ENCODE assay signal across 4 fruit fly cellular contexts in genomic region chrX:16323063-16323462, dm6.
A peak's percentile ranks its signal among the peaks of the same experiment; 100 is the strongest.
TF ChIP-seq lines count a peak whose summit lies in the region.

Gene CG9917, minus strand, starts transcription at chrX:16323231.
Gene CG32579, plus strand, starts transcription at chrX:16323286.

- no peak for TF ChIP-seq CTCF in whole organism, embryonic (GFP tag; optimal IDR thresholded peaks at IDR 0.05; lab: Kevin White, UChicago)

TF ChIP-seq in whole organism, adult, 20 proteins besides CTCF, POLR2A, EP300 and RAD21:
- TF ChIP-seq bab1 (GFP tag; optimal IDR thresholded peaks at IDR 0.05; lab: Kevin White, UChicago) (peak; percentile 50), Mnt (GFP tag; optimal IDR thresholded peaks at IDR 0.05; lab: Kevin White, UChicago) (peak; percentile 54), CG7101 (tag; optimal IDR thresholded peaks at IDR 0.05; lab: Kevin White, UChicago) (peak; percentile 19), kay (GFP tag; lab: Kevin White, UChicago; ENCODE audit: borderline replicate concordance) (no peak), CG14711 (tag; optimal IDR thresholded peaks at IDR 0.05; lab: Kevin White, UChicago) (peak; percentile 17), CG7045 (GFP tag; optimal IDR thresholded peaks at IDR 0.05; lab: Kevin White, UChicago) (no peak), tj (GFP tag; optimal IDR thresholded peaks at IDR 0.05; lab: Kevin White, UChicago) (peak; percentile 19), CG11617 (GFP tag; optimal IDR thresholded peaks at IDR 0.05; lab: Kevin White, UChicago) (no peak)

TF ChIP-seq in whole organism, embryonic, 481 proteins besides CTCF, POLR2A, EP300 and RAD21 (continues in another document):
- TF ChIP-seq CG7745 (tag; optimal IDR thresholded peaks at IDR 0.05; lab: Kevin White, UChicago) = peak; percentile 100
- no peak for TF ChIP-seq ro (GFP tag; IDR thresholded peaks at IDR 0.05; lab: Robert Waterston, UW)
- TF ChIP-seq Fer2 (tag; optimal IDR thresholded peaks at IDR 0.05; lab: Kevin White, UChicago) = no peak
- peak; percentile 10 for TF ChIP-seq CoRest (tag; optimal IDR thresholded peaks at IDR 0.05; lab: Kevin White, UChicago)
- no peak for TF ChIP-seq Deaf1 (tag; optimal IDR thresholded peaks at IDR 0.05; lab: Kevin White, UChicago)
- peak; percentile 79 for TF ChIP-seq CG7963 (GFP tag; IDR thresholded peaks at IDR 0.05; lab: Robert Waterston, UW; ENCODE audit: partially characterized antibody)
- peak; percentile 84 for TF ChIP-seq MBD-R2 (GFP tag; IDR thresholded peaks at IDR 0.05; lab: Robert Waterston, UW)
- no peak for TF ChIP-seq Ada2b (GFP tag; IDR thresholded peaks at IDR 0.05; lab: Robert Waterston, UW)
- TF ChIP-seq CG7372 (GFP tag; IDR thresholded peaks at IDR 0.05; lab: Robert Waterston, UW) = no peak
- no peak for TF ChIP-seq org-1 (GFP tag; optimal IDR thresholded peaks at IDR 0.05; lab: Kevin White, UChicago)
- TF ChIP-seq CG1832 (GFP tag; optimal IDR thresholded peaks at IDR 0.05; lab: Kevin White, UChicago) = no peak
- peak; percentile 83; the same call in 2 of the 4 replicates for TF ChIP-seq chinmo (GFP tag; IDR thresholded peaks at IDR 0.05; lab: Robert Waterston, UW; ENCODE audit: partially characterized antibody)
- TF ChIP-seq CG6175 (GFP tag; IDR thresholded peaks at IDR 0.05; lab: Robert Waterston, UW) = no peak
- TF ChIP-seq Med (GFP tag; lab: Kevin White, UChicago) = peak; percentile 28
- TF ChIP-seq hb (GFP tag; IDR thresholded peaks at IDR 0.05; lab: Robert Waterston, UW; ENCODE audit: partially characterized antibody) = peak; percentile 81
- no peak for TF ChIP-seq HHEX (GFP tag; optimal IDR thresholded peaks at IDR 0.05; lab: Kevin White, UChicago)
- peak; percentile 86 to 97 for TF ChIP-seq insv (GFP tag; optimal IDR thresholded peaks at IDR 0.05; lab: Kevin White, UChicago)
- TF ChIP-seq Bteb2 (GFP tag; optimal IDR thresholded peaks at IDR 0.05; lab: Kevin White, UChicago) = no peak
- no peak for TF ChIP-seq CG8388 (GFP tag; optimal IDR thresholded peaks at IDR 0.05; lab: Kevin White, UChicago)
- peak; percentile 28 for TF ChIP-seq CG4617 (GFP tag; optimal IDR thresholded peaks at IDR 0.05; lab: Kevin White, UChicago; ENCODE audit: borderline replicate concordance)
- peak; percentile 66 for TF ChIP-seq inv (GFP tag; IDR thresholded peaks at IDR 0.05; lab: Robert Waterston, UW; ENCODE audit: partially characterized antibody)
- peak; percentile 69 for TF ChIP-seq Neu2 (GFP tag; optimal IDR thresholded peaks at IDR 0.05; lab: Kevin White, UChicago; ENCODE audit: borderline replicate concordance)
- peak; percentile 76 for TF ChIP-seq hbn (GFP tag; IDR thresholded peaks at IDR 0.05; lab: Robert Waterston, UW; ENCODE audit: partially characterized antibody)
- no peak for TF ChIP-seq crp (GFP tag; optimal IDR thresholded peaks at IDR 0.05; lab: Kevin White, UChicago)
- TF ChIP-seq Ravus (GFP tag; IDR thresholded peaks at IDR 0.05; lab: Robert Waterston, UW) = no peak
- peak; percentile 82 for TF ChIP-seq HLH4C (GFP tag; IDR thresholded peaks at IDR 0.05; lab: Robert Waterston, UW; ENCODE audit: partially characterized antibody)

TF ChIP-seq in whole organism, prepupa, 60 proteins besides CTCF, POLR2A, EP300 and RAD21:
- peak; percentile 48 for TF ChIP-seq Sox14 (GFP tag; optimal IDR thresholded peaks at IDR 0.05; lab: Kevin White, UChicago)
- no peak for TF ChIP-seq dac (GFP tag; optimal IDR thresholded peaks at IDR 0.05; lab: Kevin White, UChicago)
- TF ChIP-seq Met (GFP tag; optimal IDR thresholded peaks at IDR 0.05; lab: Kevin White, UChicago) = no peak
- peak; percentile 32 for TF ChIP-seq CG1621 (tag; optimal IDR thresholded peaks at IDR 0.05; lab: Kevin White, UChicago)
- TF ChIP-seq CG11294 (GFP tag; IDR thresholded peaks at IDR 0.05; lab: Robert Waterston, UW) = no peak
- TF ChIP-seq CG6276 (GFP tag; optimal IDR thresholded peaks at IDR 0.05; lab: Kevin White, UChicago) = no peak

TF ChIP-seq in whole organism, wandering third instar larva, 38 proteins besides CTCF, POLR2A, EP300 and RAD21:
- no peak for TF ChIP-seq CG9705 (GFP tag; optimal IDR thresholded peaks at IDR 0.05; lab: Kevin White, UChicago)
- TF ChIP-seq Jra (GFP tag; optimal IDR thresholded peaks at IDR 0.05; lab: Kevin White, UChicago) = no peak
- no peak for TF ChIP-seq rgr (GFP tag; optimal IDR thresholded peaks at IDR 0.05; lab: Kevin White, UChicago)
- peak; percentile 4 for TF ChIP-seq OdsH (GFP tag; optimal IDR thresholded peaks at IDR 0.05; lab: Kevin White, UChicago)
- TF ChIP-seq Sp1 (GFP tag; optimal IDR thresholded peaks at IDR 0.05; lab: Kevin White, UChicago) = peak; percentile 15
- no peak for TF ChIP-seq GATAd (GFP tag; optimal IDR thresholded peaks at IDR 0.05; lab: Kevin White, UChicago)
- no peak for TF ChIP-seq dsf (GFP tag; optimal IDR thresholded peaks at IDR 0.05; lab: Kevin White, UChicago; ENCODE audit: borderline replicate concordance)
- no peak for TF ChIP-seq Hnf4 (GFP tag; optimal IDR thresholded peaks at IDR 0.05; lab: Kevin White, UChicago)
- TF ChIP-seq Myc (optimal IDR thresholded peaks at IDR 0.05; lab: Kevin White, UChicago) = no peak
- no peak for TF ChIP-seq foxo (GFP tag; optimal IDR thresholded peaks at IDR 0.05; lab: Kevin White, UChicago)
- no peak for TF ChIP-seq Hr78 (GFP tag; optimal IDR thresholded peaks at IDR 0.05; lab: Kevin White, UChicago)
- no peak for TF ChIP-seq Rel (GFP tag; optimal IDR thresholded peaks at IDR 0.05; lab: Kevin White, UChicago)
- TF ChIP-seq Rel (tag; optimal IDR thresholded peaks at IDR 0.05; lab: Kevin White, UChicago) = peak; percentile 85
- TF ChIP-seq jim (GFP tag; optimal IDR thresholded peaks at IDR 0.05; lab: Kevin White, UChicago) = no peak
- TF ChIP-seq pan (optimal IDR thresholded peaks at IDR 0.05; lab: Kevin White, UChicago) = no peak
- no peak for TF ChIP-seq CrebA (GFP tag; optimal IDR thresholded peaks at IDR 0.05; lab: Kevin White, UChicago; ENCODE audit: borderline replicate concordance)
